Worm (Caenorhabditis elegans): ENCODE measurements around the gene K07F5.8.

ce11 chrIV:9889857-9890256 lies 40.3 kb upstream of the K07F5.8 start, which contains the start of gene ttbk-3:
- no peak for TF ChIP-seq ceh-28 (tag; optimal IDR thresholded peaks at IDR 0.05)
- no peak for TF ChIP-seq egl-27 (tag; optimal IDR thresholded peaks at IDR 0.05)
- no peak for TF ChIP-seq nhr-12 (tag; optimal IDR thresholded peaks at IDR 0.05)
